Worm (Caenorhabditis elegans) whole organism, L4/young adult: ENCODE data around the gene F07C3.2.

Source experiments
- dao-5 ChIP-seq: sonication (generic microtip); optimal IDR thresholded peaks from 2 replicates; lab custom pipeline; 2016; ENCODE audit warnings: missing genotype, missing genetic modification characterization, moderate library complexity, missing compliant biosample characterization
- him-1 ChIP-seq: sonication (generic microtip); optimal IDR thresholded peaks from 2 replicates; lab custom pipeline; 2016; ENCODE audit warnings: missing genotype, missing genetic modification reagents, missing genetic modification characterization, missing compliant biosample characterization

ce11 chrV:9222819-9223218, 3.1 kb upstream of the F07C3.2 start:
- TF ChIP-seq him-1: no peak
- TF ChIP-seq dao-5: no peak
